Fruit fly (Drosophila melanogaster) whole organism, embryonic: ENCODE results near the gene Shmt.

Experiments used
- Antp ChIP-seq: fragments of 200-800 bp; sonication (Bioruptor generic); optimal IDR thresholded peaks from 3 replicates; lab custom pipeline; 2016; ENCODE audit warnings: missing biosample characterization, missing genetic modification characterization
- Asciz ChIP-seq: fragments of 200-800 bp; sonication (Bioruptor generic); optimal IDR thresholded peaks from 2 replicates; lab custom pipeline; 2017; ENCODE audit warnings: missing biosample characterization, mild to moderate bottlenecking, missing genetic modification characterization, missing genetic modification reagents
- CG10543 ChIP-seq: fragments of 200-800 bp; sonication (Bioruptor generic); optimal IDR thresholded peaks from 3 replicates; lab custom pipeline; 2017; ENCODE audit warnings: missing biosample characterization, mild to moderate bottlenecking, missing genetic modification characterization, moderate library complexity
- CG11398 ChIP-seq: fragments of 200-800 bp; sonication (Bioruptor generic); optimal IDR thresholded peaks from 2 replicates; lab custom pipeline; 2016; ENCODE audit warnings: missing biosample characterization, missing genetic modification characterization
- CG11456 ChIP-seq: fragments of 200-800 bp; sonication (Bioruptor generic); IDR thresholded peaks from 3 replicates; pipeline ENCODE4 v1.3.6; 2022; ENCODE audit warnings: missing biosample characterization, missing genetic modification characterization
- CG11695 ChIP-seq: fragments of 200-800 bp; sonication (Bioruptor generic); IDR thresholded peaks from 3 replicates; pipeline ENCODE4 v1.3.6; 2022; ENCODE audit warnings: missing biosample characterization, missing genetic modification characterization
- CG12155 ChIP-seq: fragments of 200-800 bp; sonication (Bioruptor generic); optimal IDR thresholded peaks from 3 replicates; lab custom pipeline; 2016; ENCODE audit warnings: missing biosample characterization, missing genetic modification characterization
- CG12219 ChIP-seq: fragments of 200-800 bp; sonication (Bioruptor generic); optimal IDR thresholded peaks from 3 replicates; lab custom pipeline; 2018; ENCODE audit warnings: missing biosample characterization, mild to moderate bottlenecking, missing genetic modification characterization
- CG14667 ChIP-seq: fragments of 200-800 bp; sonication (Bioruptor generic); IDR thresholded peaks from 2 replicates; pipeline ENCODE4 v1.3.6; 2022; ENCODE audit warnings: missing biosample characterization, missing genetic modification characterization
- CG17359 ChIP-seq: fragments of 200-800 bp; sonication (Bioruptor generic); optimal IDR thresholded peaks from 3 replicates; lab custom pipeline; 2018; ENCODE audit warnings: missing biosample characterization, mild to moderate bottlenecking, missing genetic modification characterization, moderate library complexity
- CG17361 ChIP-seq: fragments of 200-800 bp; sonication (Bioruptor generic); IDR thresholded peaks from 3 replicates; pipeline ENCODE4 v1.3.6; 2022; ENCODE audit warnings: missing biosample characterization, missing genetic modification characterization
- CG2678 ChIP-seq: fragments of 200-800 bp; sonication (Bioruptor generic); optimal IDR thresholded peaks from 3 replicates; lab custom pipeline; 2019; ENCODE audit warnings: missing biosample characterization, mild to moderate bottlenecking, missing genetic modification characterization, moderate library complexity
- CG2875 ChIP-seq: fragments of 200-800 bp; sonication (Bioruptor generic); optimal IDR thresholded peaks from 2 replicates; lab custom pipeline; 2017; ENCODE audit warnings: missing biosample characterization, mild to moderate bottlenecking, missing genetic modification characterization, missing genetic modification reagents
- CG31224 ChIP-seq: fragments of 200-800 bp; sonication (Bioruptor generic); IDR thresholded peaks from 2 replicates; pipeline ENCODE4 v1.3.6; 2022; ENCODE audit warnings: missing biosample characterization, missing genetic modification characterization
- CG31365 ChIP-seq: fragments of 200-800 bp; sonication (Bioruptor generic); optimal IDR thresholded peaks from 2 replicates; lab custom pipeline; 2018; ENCODE audit warnings: missing biosample characterization, mild to moderate bottlenecking, missing genetic modification characterization
- CG32772 ChIP-seq: fragments of 200-800 bp; sonication (Bioruptor generic); IDR thresholded peaks from 2 replicates; pipeline ENCODE4 v1.3.6; 2022; ENCODE audit warnings: missing biosample characterization, missing genetic modification characterization
- CG3407 ChIP-seq: fragments of 200-800 bp; sonication (Bioruptor generic); optimal IDR thresholded peaks from 2 replicates; lab custom pipeline; 2018; ENCODE audit warnings: missing biosample characterization, mild to moderate bottlenecking, missing genetic modification characterization
- CG3995 ChIP-seq: fragments of 200-800 bp; sonication (Bioruptor generic); optimal IDR thresholded peaks from 3 replicates; lab custom pipeline; 2016; ENCODE audit warnings: missing biosample characterization, missing genetic modification characterization
- CG4730 ChIP-seq: fragments of 200-800 bp; sonication (Bioruptor generic); IDR thresholded peaks from 2 replicates; pipeline ENCODE4 v1.3.6; 2022; ENCODE audit warnings: missing biosample characterization, missing genetic modification characterization
- CG6654 ChIP-seq: fragments of 200-800 bp; sonication (Bioruptor generic); optimal IDR thresholded peaks from 2 replicates; lab custom pipeline; 2017; ENCODE audit warnings: missing biosample characterization, mild to moderate bottlenecking, missing genetic modification characterization
- CG6689 ChIP-seq: fragments of 200-800 bp; sonication (Bioruptor generic); IDR thresholded peaks from 2 replicates; pipeline ENCODE4 v1.3.6; 2022; ENCODE audit warnings: missing biosample characterization, missing genetic modification characterization
- CG7357 ChIP-seq: fragments of 200-800 bp; sonication (Bioruptor generic); IDR thresholded peaks from 3 replicates; pipeline ENCODE4 v1.3.6; 2022; ENCODE audit warnings: missing biosample characterization, missing genetic modification characterization
- E2f1 ChIP-seq: fragments of 200-800 bp; sonication (Bioruptor generic); IDR thresholded peaks from 2 replicates; pipeline ENCODE4 v1.3.6; 2022; ENCODE audit warnings: missing biosample characterization, missing genetic modification characterization
- ERR ChIP-seq: fragments of 200-800 bp; sonication (Bioruptor generic); optimal IDR thresholded peaks from 2 replicates; lab custom pipeline; 2016; ENCODE audit warnings: missing biosample characterization, missing genetic modification characterization
- Elba2 ChIP-seq: fragments of 200-800 bp; sonication (Bioruptor generic); optimal IDR thresholded peaks from 3 replicates; lab custom pipeline; 2016; ENCODE audit warnings: missing biosample characterization, missing genetic modification characterization
- GATAe ChIP-seq: fragments of 200-800 bp; sonication (Bioruptor generic); conservative IDR thresholded peaks from 2 replicates; pipeline ENCODE4 v1.3.6; 2022; ENCODE audit warnings: missing biosample characterization, missing genetic modification characterization
- Gsc ChIP-seq: fragments of 200-800 bp; sonication (Bioruptor generic); IDR thresholded peaks from 2 replicates; pipeline ENCODE4 v1.3.6; 2022; ENCODE audit warnings: missing biosample characterization, missing genetic modification characterization
- HLH54F ChIP-seq: fragments of 200-800 bp; sonication (Bioruptor generic); optimal IDR thresholded peaks from 3 replicates; lab custom pipeline; 2016; ENCODE audit warnings: missing biosample characterization, missing genetic modification characterization
- Lim3 ChIP-seq: fragments of 200-800 bp; sonication (Bioruptor generic); IDR thresholded peaks from 2 replicates; pipeline ENCODE4 v1.3.6; 2022; ENCODE audit warnings: missing biosample characterization, missing genetic modification characterization
- Lpt ChIP-seq: fragments of >200 bp; optimal IDR thresholded peaks from 2 replicates; lab custom pipeline; 2018; ENCODE audit warnings: missing biosample characterization, missing genetic modification characterization
- Max ChIP-seq: fragments of 200-800 bp; sonication (Bioruptor generic); optimal IDR thresholded peaks from 2 replicates; lab custom pipeline; 2016; ENCODE audit warnings: missing biosample characterization, mild to moderate bottlenecking, missing genetic modification characterization
- ato ChIP-seq: fragments of 200-800 bp; sonication (Bioruptor generic); IDR thresholded peaks from 2 replicates; pipeline ENCODE4 v1.3.6; 2022; ENCODE audit warnings: missing biosample characterization, missing genetic modification characterization; ENCODE audit not compliant: partially characterized antibody
- exex ChIP-seq: fragments of 200-800 bp; sonication (Bioruptor generic); optimal IDR thresholded peaks from 4 replicates; lab custom pipeline; 2018; ENCODE audit warnings: missing biosample characterization, mild to moderate bottlenecking, missing genetic modification characterization, moderate library complexity
- grau ChIP-seq: fragments of 200-800 bp; optimal IDR thresholded peaks from 3 replicates; lab custom pipeline; 2019; ENCODE audit warnings: missing biosample characterization, mild to moderate bottlenecking, missing genetic modification characterization, moderate library complexity
- grn ChIP-seq: fragments of 200-800 bp; sonication (Bioruptor generic); optimal IDR thresholded peaks from 3 replicates; lab custom pipeline; 2017; ENCODE audit warnings: missing biosample characterization, missing genetic modification characterization
- lab ChIP-seq: fragments of 200-800 bp; sonication (Bioruptor generic); optimal IDR thresholded peaks from 3 replicates; lab custom pipeline; 2017; ENCODE audit warnings: missing biosample characterization, missing genetic modification characterization, mild to moderate bottlenecking, moderate library complexity, missing genetic modification reagents
- lov ChIP-seq, 2 experiments: fragments of 200-800 bp in 1 of 2; fragments of >200 bp in 1 of 2; sonication (Bioruptor generic) in 1 of 2; IDR thresholded peaks in 1 of 2; optimal IDR thresholded peaks in 1 of 2; 2 replicates in 1 of 2; 3 replicates in 1 of 2; pipeline versions ENCODE4 v1.3.6 to Lab custom; 2017 to 2022; ENCODE audit warnings: missing biosample characterization in 1 of 2, missing genetic modification characterization in 1 of 2
- mld ChIP-seq: fragments of 200-800 bp; sonication (Bioruptor generic); IDR thresholded peaks from 3 replicates; pipeline ENCODE4 v1.3.6; 2022; ENCODE audit warnings: missing biosample characterization, missing genetic modification characterization; ENCODE audit not compliant: partially characterized antibody
- pan ChIP-seq, 4 experiments: fragments of >200 bp in 3 of 4; fragments of 200-800 bp in 1 of 4; sonication (Bioruptor generic) in 1 of 4; optimal IDR thresholded peaks in 3 of 4; IDR thresholded peaks in 1 of 4; 2 replicates each; pipeline versions ENCODE4 v1.3.6 to Lab custom; 2017 to 2022; ENCODE audit warnings: missing biosample characterization in 2 of 4, missing genetic modification characterization in 2 of 4, mixed read lengths in 1 of 4
- pita ChIP-seq: fragments of 200-800 bp; sonication (Bioruptor generic); optimal IDR thresholded peaks from 2 replicates; lab custom pipeline; 2017; ENCODE audit warnings: missing biosample characterization, mild to moderate bottlenecking, missing genetic modification characterization
- row ChIP-seq: fragments of 200-800 bp; sonication (Bioruptor generic); IDR thresholded peaks from 3 replicates; pipeline ENCODE4 v1.3.6; 2022; ENCODE audit warnings: missing biosample characterization, missing genetic modification characterization
- slbo ChIP-seq: fragments of 200-800 bp; sonication (Bioruptor generic); IDR thresholded peaks from 2 replicates; pipeline ENCODE4 v1.3.6; 2022; ENCODE audit warnings: missing biosample characterization, missing genetic modification characterization
- sug ChIP-seq: fragments of 200-800 bp; optimal IDR thresholded peaks from 2 replicates; lab custom pipeline; 2019; ENCODE audit warnings: missing biosample characterization, mild to moderate bottlenecking, missing genetic modification characterization, moderate library complexity
- tio ChIP-seq: fragments of 200-800 bp; sonication (Bioruptor generic); optimal IDR thresholded peaks from 2 replicates; lab custom pipeline; 2017; ENCODE audit warnings: missing biosample characterization, missing genetic modification characterization, inconsistent platforms
- toy ChIP-seq: fragments of 200-800 bp; sonication (Bioruptor generic); IDR thresholded peaks from 2 replicates; pipeline ENCODE4 v1.3.6; 2022; ENCODE audit warnings: missing biosample characterization, missing genetic modification characterization
- ttk ChIP-seq: fragments of 200-800 bp; sonication (Bioruptor generic); IDR thresholded peaks from 2 replicates; pipeline ENCODE4 v2.1.2; 2022; ENCODE audit warnings: missing biosample characterization, missing genetic modification characterization
- unc-4 ChIP-seq: fragments of 200-800 bp; sonication (Bioruptor generic); IDR thresholded peaks from 2 replicates; pipeline ENCODE4 v1.3.6; 2022; ENCODE audit warnings: missing biosample characterization, missing genetic modification characterization; ENCODE audit not compliant: partially characterized antibody
- vfl ChIP-seq: fragments of 200-800 bp; sonication (Bioruptor generic); optimal IDR thresholded peaks from 2 replicates; lab custom pipeline; 2016; ENCODE audit warnings: missing biosample characterization, missing genetic modification characterization

Shmt gene

dm6 chrX:5949951-5950350 is 33.4 kb upstream of the Shmt start, which contains the start of gene CG32755:
CG32755 (plus strand) TSS chrX:5950251.
- TF ChIP-seq CG12219 (GFP tag; lab: Kevin White, UChicago) (no peak), Lim3 (no peak)

dm6 chrX:5947870-5948498 is 31.4 kb upstream of the Shmt start, which contains the start of gene CG6041:
CG6041 (plus strand) TSS chrX:5948160.
- TF ChIP-seq CG6689 (GFP tag; lab: Robert Waterston, UW) = no peak
- TF ChIP-seq CG6654 (GFP tag; lab: Kevin White, UChicago) = no peak
- TF ChIP-seq CG11456 = no peak
- TF ChIP-seq ttk (GFP tag; lab: Robert Waterston, UW) = no peak
- TF ChIP-seq lov (optimal IDR thresholded peaks at IDR 0.05; lab: Kevin White, UChicago) = no peak
- no peak for TF ChIP-seq lov (GFP tag; IDR thresholded peaks at IDR 0.05; lab: Robert Waterston, UW)
- no peak for TF ChIP-seq toy (GFP tag; lab: Robert Waterston, UW)
- TF ChIP-seq CG31365 (tag; lab: Kevin White, UChicago) = no peak
- no peak for TF ChIP-seq Max (GFP tag; lab: Kevin White, UChicago)
- TF ChIP-seq mld (GFP tag; lab: Robert Waterston, UW) = no peak
- TF ChIP-seq grau (tag; lab: Kevin White, UChicago) = no peak
- TF ChIP-seq slbo (GFP tag; lab: Robert Waterston, UW) = no peak
- no peak for TF ChIP-seq HLH54F (GFP tag; lab: Kevin White, UChicago)
- no peak for TF ChIP-seq Gsc (GFP tag; lab: Robert Waterston, UW)
- no peak for TF ChIP-seq CG32772
- TF ChIP-seq CG14667 (GFP tag; lab: Robert Waterston, UW) = no peak
- no peak for TF ChIP-seq E2f1 (GFP tag; lab: Robert Waterston, UW)
- no peak for TF ChIP-seq row
- TF ChIP-seq CG12155 (GFP tag; lab: Kevin White, UChicago) = no peak
- no peak for TF ChIP-seq pita (GFP tag; lab: Kevin White, UChicago)
- TF ChIP-seq CG2875 (GFP tag; lab: Kevin White, UChicago) = no peak
- TF ChIP-seq CG11398 (GFP tag; lab: Kevin White, UChicago) = no peak
- TF ChIP-seq exex (tag; lab: Kevin White, UChicago) = peak; percentile 91
- no peak for TF ChIP-seq unc-4 (GFP tag; lab: Robert Waterston, UW)
- TF ChIP-seq lab (GFP tag; lab: Kevin White, UChicago) = peak; percentile 33
- TF ChIP-seq CG2678 (tag; lab: Kevin White, UChicago) = no peak
- no peak for TF ChIP-seq vfl
- no peak for TF ChIP-seq CG7357 (GFP tag; lab: Robert Waterston, UW)
- TF ChIP-seq GATAe (GFP tag; lab: Robert Waterston, UW) = 0 out of 2 replicates have a peak, but pooled peaks have one; percentile 22
- no peak for TF ChIP-seq CG31224 (GFP tag; lab: Robert Waterston, UW)
- TF ChIP-seq ERR = no peak
- no peak for TF ChIP-seq CG17359 (tag; lab: Kevin White, UChicago)
- peak; percentile 23 for TF ChIP-seq CG3995 (GFP tag; lab: Kevin White, UChicago)
- no peak for TF ChIP-seq CG3407 (GFP tag; lab: Kevin White, UChicago)
- TF ChIP-seq Lpt (GFP tag; lab: Kevin White, UChicago) = no peak
- TF ChIP-seq tio (GFP tag; lab: Kevin White, UChicago) = no peak
- TF ChIP-seq grn (GFP tag; lab: Kevin White, UChicago) = peak; percentile 61
- TF ChIP-seq CG11695 (GFP tag; lab: Robert Waterston, UW) = no peak
- no peak for TF ChIP-seq ato (GFP tag; lab: Robert Waterston, UW)
- no peak for TF ChIP-seq CG4730 (GFP tag; lab: Robert Waterston, UW)
- TF ChIP-seq Asciz = no peak
- no peak for TF ChIP-seq Elba2
- no peak for TF ChIP-seq pan (optimal IDR thresholded peaks at IDR 0.05; lab: Kevin White, UChicago)
- no peak for TF ChIP-seq pan (GFP tag; optimal IDR thresholded peaks at IDR 0.05 in 1 of 2, IDR thresholded peaks at IDR 0.05 in 1 of 2)
- peak; percentile 13 for TF ChIP-seq CG10543 (GFP tag; lab: Kevin White, UChicago)
- TF ChIP-seq Antp = no peak
- peak; percentile 46 for TF ChIP-seq sug (tag; lab: Kevin White, UChicago)
- TF ChIP-seq CG17361 (GFP tag; lab: Robert Waterston, UW) = no peak
